Comparison of ENCODE assay signal across 1 worm cellular context in the genomic region with DNA sequence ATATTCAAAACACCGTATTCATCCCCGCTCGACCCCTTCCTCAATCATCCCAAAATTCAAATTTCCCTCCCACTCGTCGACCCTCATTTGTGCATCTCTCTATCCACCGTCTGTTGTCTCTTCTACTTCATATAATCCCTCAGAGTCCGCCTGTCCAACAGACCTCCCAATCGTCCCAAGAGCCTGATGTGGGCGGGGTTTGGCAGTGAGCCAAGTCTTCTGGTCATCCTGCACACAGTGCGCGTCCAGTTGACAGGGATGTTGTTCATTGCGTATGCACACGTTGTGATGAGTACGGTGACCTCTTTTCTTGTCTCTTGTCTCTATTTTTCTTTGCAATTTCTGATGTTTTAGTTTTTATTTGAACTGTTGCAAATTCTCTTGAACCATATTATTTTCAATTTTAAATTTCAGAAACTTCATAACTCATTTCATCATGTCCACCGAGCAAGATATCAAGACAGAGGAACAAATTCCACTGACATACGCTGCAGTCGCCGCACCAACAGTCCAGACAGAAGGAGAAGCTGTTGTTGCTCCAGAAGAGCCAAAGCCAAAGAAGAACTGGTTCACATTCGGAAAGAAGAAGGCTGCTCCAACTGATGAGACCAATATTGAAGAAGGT.
TF ChIP-seq lines count a peak whose summit lies in the region.

A gene (plus strand): TSS at position 415 of the 625 bp plus-strand sequence.

TF ChIP-seq in whole organism, late embryonic, 69 proteins besides CTCF, POLR2A, EP300 and RAD21 (continued from another document):
- no peak for TF ChIP-seq hlh-6 (tag; optimal IDR thresholded peaks at IDR 0.05; lab: Kevin White, UChicago)
